Worm (Caenorhabditis elegans): Measurements from ENCODE around the gene Y75B8A.13.
A peak's percentile ranks its signal among the peaks of the same experiment; 100 is the strongest.

Y75B8A.13 gene

DNA sequence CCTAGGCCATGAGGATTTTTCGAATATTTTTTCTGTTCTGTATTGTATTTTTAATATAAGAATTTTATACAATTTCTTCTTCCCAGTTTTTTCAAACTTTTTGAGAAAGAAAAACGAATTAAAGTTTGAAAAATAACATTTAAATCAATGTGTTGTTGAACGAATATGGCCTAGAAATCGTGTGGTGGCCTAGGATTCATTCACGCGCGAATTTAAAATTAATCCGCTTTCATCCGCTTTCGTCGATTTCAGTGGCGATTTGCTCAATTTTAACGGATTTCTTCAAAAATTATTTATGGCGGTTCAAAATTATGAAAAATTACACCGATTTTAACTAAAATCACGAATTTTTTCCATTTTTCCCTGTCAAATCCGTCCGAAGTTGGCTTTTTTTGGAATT lies 31.8 kb upstream of the Y75B8A.13 start:
- TF ChIP-seq ceh-6 (GFP tag; optimal IDR thresholded peaks at IDR 0.05) (no peak), lin-11 (tag; optimal IDR thresholded peaks at IDR 0.05) (no peak), madf-2 (tag; optimal IDR thresholded peaks at IDR 0.05) (no peak), ama-1 (optimal IDR thresholded peaks at IDR 0.05) (no peak), unc-55 (GFP tag; optimal IDR thresholded peaks at IDR 0.05) (no peak)

DNA sequence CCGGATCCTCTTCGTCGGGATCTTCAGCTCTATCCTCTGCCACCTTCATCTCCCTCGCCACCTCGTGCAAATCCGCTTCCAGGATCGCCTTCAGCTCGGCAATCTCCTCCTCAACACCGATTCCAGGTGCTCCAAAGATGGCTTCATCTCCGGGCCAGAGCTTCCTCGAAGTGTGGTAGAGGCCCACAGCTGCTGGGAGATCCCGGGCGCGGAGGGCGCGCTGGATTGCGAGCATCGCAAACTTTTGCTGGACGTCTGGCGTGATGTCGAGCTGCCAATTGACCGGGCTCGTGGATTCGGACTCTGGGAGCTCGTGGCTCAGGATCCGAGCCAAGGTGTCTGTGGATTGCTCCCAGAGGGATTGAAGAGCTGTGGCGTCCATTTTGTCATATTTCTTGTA lies 30.1 kb upstream of the Y75B8A.13 start:
- TF ChIP-seq ceh-6 (GFP tag; optimal IDR thresholded peaks at IDR 0.05) (no peak), nfya-1 (tag; optimal IDR thresholded peaks at IDR 0.05) (no peak), pqm-1 (tag; optimal IDR thresholded peaks at IDR 0.05) (no peak), mec-3 (tag; optimal IDR thresholded peaks at IDR 0.05; ENCODE audit: borderline replicate concordance) (peak; percentile 35), eyg-1 (tag; optimal IDR thresholded peaks at IDR 0.05) (no peak), fax-1 (tag; optimal IDR thresholded peaks at IDR 0.05) (no peak), nhr-11 (tag; optimal IDR thresholded peaks at IDR 0.05) (no peak)

DNA sequence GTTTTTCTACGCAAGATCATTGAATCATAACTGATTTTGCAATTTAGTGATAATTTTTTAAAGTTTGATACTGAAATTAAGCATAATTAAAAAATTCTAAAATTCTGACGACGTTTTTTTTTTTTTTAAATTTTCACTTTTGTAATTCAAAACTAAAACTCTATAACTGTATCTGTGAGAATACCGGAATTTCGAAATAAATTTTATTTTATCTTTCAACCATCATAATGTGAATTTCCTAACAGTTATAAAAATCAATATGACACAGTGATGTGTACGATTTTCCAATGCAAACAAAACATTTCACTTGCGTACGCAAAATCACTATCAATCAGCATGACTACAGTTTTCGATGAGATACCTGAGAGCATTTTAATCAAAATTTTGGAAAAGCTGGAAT lies 20.4 kb upstream of the Y75B8A.13 start, which contains the start of the genes grl-15 and fbxa-89:
TSS of gene grl-15 (minus strand) at position 101 of the 400 bp plus-strand sequence.
TSS of gene fbxa-89 (plus strand) at position 271 of the 400 bp plus-strand sequence.
- TF ChIP-seq odd-2 (tag; optimal IDR thresholded peaks at IDR 0.05) (no peak), rnt-1 (tag; optimal IDR thresholded peaks at IDR 0.05) (no peak), sdc-2 (tag; optimal IDR thresholded peaks at IDR 0.05) (no peak), T23F11.4 (GFP tag; optimal IDR thresholded peaks at IDR 0.05) (no peak), madf-2 (tag; optimal IDR thresholded peaks at IDR 0.05) (no peak), che-1 (tag; optimal IDR thresholded peaks at IDR 0.05) (no peak), gmeb-2 (tag; optimal IDR thresholded peaks at IDR 0.05) (no peak), hlh-6 (tag; optimal IDR thresholded peaks at IDR 0.05) (no peak)

DNA sequence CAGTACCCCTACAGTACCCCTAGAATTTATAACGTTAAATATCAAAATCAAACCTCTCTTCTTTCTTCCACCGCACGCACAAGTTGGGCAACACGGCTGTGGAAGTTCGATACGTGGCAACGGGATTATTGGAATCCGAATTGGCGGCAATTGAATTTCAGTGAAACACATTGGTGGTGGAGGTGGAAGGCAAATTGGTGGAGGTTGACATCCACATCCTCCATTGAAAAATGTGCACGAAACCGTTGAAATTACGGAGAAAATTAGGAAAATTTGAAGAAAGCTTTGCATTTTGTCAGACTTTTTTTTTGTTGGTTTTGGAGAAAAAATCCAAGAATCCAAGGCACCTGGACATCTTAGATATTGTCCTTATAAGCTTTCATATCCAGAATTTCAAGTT lies 19.9 kb upstream of the Y75B8A.13 start:
- TF ChIP-seq ceh-34 (tag; optimal IDR thresholded peaks at IDR 0.05) (no peak), C08G9.2 (tag; optimal IDR thresholded peaks at IDR 0.05) (no peak), ceh-31 (tag; optimal IDR thresholded peaks at IDR 0.05) (no peak), syd-9 (tag; optimal IDR thresholded peaks at IDR 0.05) (no peak), ceh-2 (tag; optimal IDR thresholded peaks at IDR 0.05) (no peak), C38D4.7 (GFP tag; optimal IDR thresholded peaks at IDR 0.05) (no peak), hlh-8 (tag; optimal IDR thresholded peaks at IDR 0.05) (no peak), sdc-2 (tag; optimal IDR thresholded peaks at IDR 0.05) (no peak), Y22D7AL.16 (tag; optimal IDR thresholded peaks at IDR 0.05) (no peak), pros-1 (tag; optimal IDR thresholded peaks at IDR 0.05) (no peak), ets-4 (tag; optimal IDR thresholded peaks at IDR 0.05) (no peak), hlh-15 (tag; optimal IDR thresholded peaks at IDR 0.05) (no peak), ceh-48 (tag; optimal IDR thresholded peaks at IDR 0.05) (no peak)

DNA sequence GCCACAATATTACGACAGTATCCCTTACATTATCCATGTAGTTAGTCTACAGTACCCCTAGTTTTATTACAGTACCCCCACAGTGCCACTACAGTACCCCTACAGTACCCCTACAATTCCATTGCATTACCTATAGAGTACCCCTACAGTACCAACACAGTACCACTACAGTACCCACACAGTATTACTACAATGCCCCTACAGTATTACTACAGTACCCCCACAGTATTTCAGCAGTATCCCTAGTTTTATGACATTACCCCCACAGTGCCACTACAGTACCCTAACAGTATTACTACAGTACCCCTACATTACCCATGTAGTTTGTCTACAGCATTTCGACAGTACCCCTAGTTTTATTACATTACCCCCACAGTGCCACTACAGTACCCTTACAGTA lies 18.0 kb upstream of the Y75B8A.13 start:
- TF ChIP-seq C08G9.2 (tag; optimal IDR thresholded peaks at IDR 0.05) (no peak), sox-4 (tag; optimal IDR thresholded peaks at IDR 0.05) (no peak), fkh-6 (tag; optimal IDR thresholded peaks at IDR 0.05) (no peak), pros-1 (tag; optimal IDR thresholded peaks at IDR 0.05) (no peak), pha-4 (tag; optimal IDR thresholded peaks at IDR 0.05) (no peak), ceh-24 (tag; optimal IDR thresholded peaks at IDR 0.05) (no peak), nhr-232 (tag; optimal IDR thresholded peaks at IDR 0.05) (no peak)

DNA sequence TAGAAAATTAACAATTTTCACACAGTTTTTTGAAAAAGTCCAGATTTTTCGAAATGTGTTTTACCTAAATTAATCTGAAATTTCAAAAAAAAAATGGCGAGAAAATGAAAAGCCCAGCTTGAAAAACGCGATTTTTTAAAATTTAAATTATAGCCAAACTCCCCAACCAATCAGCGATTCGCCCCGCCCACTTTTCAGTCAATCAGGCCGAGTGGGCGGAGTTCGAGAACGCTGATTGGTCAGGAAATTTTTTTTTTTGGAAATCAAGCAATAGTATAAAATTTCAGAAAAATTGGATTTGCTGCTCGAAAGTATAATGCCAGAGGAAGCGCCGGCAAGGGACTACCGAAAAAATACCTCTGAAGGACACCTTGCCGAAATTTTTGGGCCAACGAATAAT lies 16.0 kb upstream of the Y75B8A.13 start:
- TF ChIP-seq nhr-11 (tag; optimal IDR thresholded peaks at IDR 0.05), result no peak
- TF ChIP-seq nfya-1 (tag; optimal IDR thresholded peaks at IDR 0.05), result peak; percentile 98
